Fruit fly (Drosophila melanogaster) whole organism, embryonic: ENCODE data around the gene CstF50.
A peak's percentile ranks its signal among the peaks of the same experiment; 100 is the strongest.

Experiments
- Adf1 ChIP-seq: fragments of 200-800 bp; sonication (Bioruptor generic); IDR thresholded peaks from 2 replicates; pipeline ENCODE4 v1.3.6; 2022; ENCODE audit warnings: missing biosample characterization, missing genetic modification characterization
- Asciz ChIP-seq: fragments of 200-800 bp; sonication (Bioruptor generic); optimal IDR thresholded peaks from 2 replicates; lab custom pipeline; 2017; ENCODE audit warnings: missing biosample characterization, mild to moderate bottlenecking, missing genetic modification characterization, missing genetic modification reagents
- CG10366 ChIP-seq: fragments of 200-800 bp; sonication (Bioruptor generic); IDR thresholded peaks from 2 replicates; pipeline ENCODE4 v1.3.6; 2022; ENCODE audit warnings: missing biosample characterization, missing genetic modification characterization
- CG12155 ChIP-seq: fragments of 200-800 bp; sonication (Bioruptor generic); optimal IDR thresholded peaks from 3 replicates; lab custom pipeline; 2016; ENCODE audit warnings: missing biosample characterization, missing genetic modification characterization
- CG13287 ChIP-seq: fragments of 200-800 bp; sonication (Bioruptor generic); IDR thresholded peaks from 2 replicates; pipeline ENCODE4 v1.3.6; 2022; ENCODE audit warnings: missing biosample characterization, missing genetic modification characterization; ENCODE audit not compliant: partially characterized antibody
- CG15479 ChIP-seq: fragments of 200-800 bp; sonication (Bioruptor generic); optimal IDR thresholded peaks from 3 replicates; lab custom pipeline; 2019; ENCODE audit warnings: missing biosample characterization, mild to moderate bottlenecking, missing genetic modification characterization, moderate library complexity
- CG16863 ChIP-seq: fragments of 200-800 bp; sonication (Bioruptor generic); optimal IDR thresholded peaks from 3 replicates; lab custom pipeline; 2016; ENCODE audit warnings: missing biosample characterization, missing genetic modification characterization
- CG18764 ChIP-seq: fragments of 200-800 bp; sonication (Bioruptor generic); optimal IDR thresholded peaks from 3 replicates; lab custom pipeline; 2016; ENCODE audit warnings: missing biosample characterization, missing genetic modification characterization
- CG32532 ChIP-seq: fragments of 200-800 bp; sonication (Bioruptor generic); IDR thresholded peaks from 2 replicates; pipeline ENCODE4 v1.3.6; 2022; ENCODE audit warnings: missing biosample characterization, missing genetic modification characterization
- CG33213 ChIP-seq: fragments of 200-800 bp; sonication (Bioruptor generic); optimal IDR thresholded peaks from 3 replicates; lab custom pipeline; 2016; ENCODE audit warnings: missing biosample characterization, missing genetic modification characterization
- CG34224 ChIP-seq: fragments of 200-800 bp; sonication (Bioruptor generic); IDR thresholded peaks from 3 replicates; pipeline ENCODE4 v1.3.6; 2022; ENCODE audit warnings: missing biosample characterization, missing genetic modification characterization; ENCODE audit not compliant: partially characterized antibody
- CG42726 ChIP-seq: fragments of 200-800 bp; sonication (Bioruptor generic); IDR thresholded peaks from 2 replicates; pipeline ENCODE4 v1.3.6; 2022; ENCODE audit warnings: missing biosample characterization, missing genetic modification characterization; ENCODE audit not compliant: partially characterized antibody
- CG7556 ChIP-seq: fragments of 200-800 bp; sonication (Bioruptor generic); optimal IDR thresholded peaks from 2 replicates; lab custom pipeline; 2017; ENCODE audit warnings: missing biosample characterization, mild to moderate bottlenecking, missing genetic modification characterization
- Dad ChIP-seq: fragments of 200-800 bp; sonication (Bioruptor generic); optimal IDR thresholded peaks from 3 replicates; lab custom pipeline; 2016; ENCODE audit warnings: missing biosample characterization, missing genetic modification characterization
- Deaf1 ChIP-seq: fragments of 200-800 bp; optimal IDR thresholded peaks from 3 replicates; lab custom pipeline; 2019; ENCODE audit warnings: missing biosample characterization, mild to moderate bottlenecking, missing genetic modification characterization, moderate library complexity
- HLHmδ ChIP-seq: fragments of 200-800 bp; sonication (Bioruptor generic); optimal IDR thresholded peaks from 2 replicates; lab custom pipeline; 2018; ENCODE audit warnings: missing biosample characterization, mild to moderate bottlenecking, missing genetic modification characterization, moderate library complexity
- Hr78 ChIP-seq, 2 experiments: fragments of 200-800 bp in 1 of 2; fragments of >200 bp in 1 of 2; sonication (Bioruptor generic) in 1 of 2; optimal IDR thresholded peaks; 2 replicates each; lab custom pipeline; 2017 to 2019; ENCODE audit warnings: missing biosample characterization in 2 of 2, missing genetic modification characterization in 2 of 2, mild to moderate bottlenecking in 1 of 2, moderate library complexity in 1 of 2
- Hsf ChIP-seq: fragments of 200-800 bp; sonication (Bioruptor generic); optimal IDR thresholded peaks from 3 replicates; lab custom pipeline; 2016; ENCODE audit warnings: missing biosample characterization, missing genetic modification characterization
- Jarid2 ChIP-seq: fragments of 200-800 bp; sonication (Bioruptor generic); optimal IDR thresholded peaks from 3 replicates; lab custom pipeline; 2017; ENCODE audit warnings: mild to moderate bottlenecking, missing biosample characterization, missing genetic modification reagents, missing genetic modification characterization
- Med ChIP-seq: fragments of 200-800 bp; sonication (Bioruptor generic); peaks from one replicate; lab custom pipeline; 2016; ENCODE audit warnings: missing biosample characterization, missing genetic modification characterization, mild to moderate bottlenecking, inconsistent platforms, moderate library complexity
- Nf-YB ChIP-seq: fragments of 200-800 bp; sonication (Bioruptor generic); optimal IDR thresholded peaks from 3 replicates; lab custom pipeline; 2019; ENCODE audit warnings: missing biosample characterization, mild to moderate bottlenecking, missing genetic modification characterization, moderate library complexity
- Trl ChIP-seq, 3 experiments: fragments of >200 bp in 2 of 3; fragments of 200-800 bp in 1 of 3; sonication (Bioruptor generic) in 1 of 3; optimal IDR thresholded peaks; 2 replicates in 1 of 3; 3 replicates in 2 of 3; lab custom pipeline; 2016 to 2017; ENCODE audit warnings: missing biosample characterization in 1 of 3, missing genetic modification characterization in 1 of 3
- Usf ChIP-seq: fragments of 200-800 bp; sonication (Bioruptor generic); optimal IDR thresholded peaks from 2 replicates; lab custom pipeline; 2017; ENCODE audit warnings: missing genotype, missing biosample characterization, missing genetic modification characterization
- ara ChIP-seq: fragments of 200-800 bp; sonication (Bioruptor generic); IDR thresholded peaks from 2 replicates; pipeline ENCODE4 v1.3.6; 2022; ENCODE audit warnings: missing biosample characterization, missing genetic modification characterization
- bbx ChIP-seq: fragments of 200-800 bp; sonication (Bioruptor generic); IDR thresholded peaks from 2 replicates; pipeline ENCODE4 v1.3.6; 2022; ENCODE audit warnings: missing biosample characterization, missing genetic modification characterization; ENCODE audit not compliant: partially characterized antibody
- cg ChIP-seq: fragments of 200-800 bp; sonication (Bioruptor generic); optimal IDR thresholded peaks from 3 replicates; lab custom pipeline; 2019; ENCODE audit warnings: missing biosample characterization, mild to moderate bottlenecking, missing genetic modification characterization, moderate library complexity
- chinmo ChIP-seq: fragments of 200-800 bp; sonication (Bioruptor generic); IDR thresholded peaks from 4 replicates; pipeline ENCODE4 v1.3.6; 2022; ENCODE audit warnings: missing biosample characterization, missing genetic modification characterization; ENCODE audit not compliant: partially characterized antibody
- corto ChIP-seq: fragments of 200-800 bp; sonication (Bioruptor generic); optimal IDR thresholded peaks from 2 replicates; lab custom pipeline; 2016; ENCODE audit warnings: missing biosample characterization, mild to moderate bottlenecking, missing genetic modification characterization, moderate library complexity
- crol ChIP-seq: fragments of 200-800 bp; sonication (Bioruptor generic); IDR thresholded peaks from 2 replicates; pipeline ENCODE4 v1.3.6; 2022; ENCODE audit warnings: missing biosample characterization, missing genetic modification characterization
- dmrt99B ChIP-seq: fragments of 200-800 bp; sonication (Bioruptor generic); optimal IDR thresholded peaks from 2 replicates; lab custom pipeline; 2018; ENCODE audit warnings: missing biosample characterization, mild to moderate bottlenecking, missing genetic modification characterization, moderate library complexity
- fd3F ChIP-seq: fragments of 200-800 bp; sonication (Bioruptor generic); optimal IDR thresholded peaks from 2 replicates; lab custom pipeline; 2018; ENCODE audit warnings: missing biosample characterization, mild to moderate bottlenecking, missing genetic modification characterization, moderate library complexity
- fd64A ChIP-seq: fragments of 200-800 bp; sonication (Bioruptor generic); optimal IDR thresholded peaks from 3 replicates; lab custom pipeline; 2018; ENCODE audit warnings: missing biosample characterization, mild to moderate bottlenecking, missing genetic modification characterization
- her ChIP-seq: fragments of 200-800 bp; sonication (Bioruptor generic); optimal IDR thresholded peaks from 2 replicates; lab custom pipeline; 2016; ENCODE audit warnings: missing biosample characterization, missing genetic modification characterization
- kah ChIP-seq: fragments of 200-800 bp; sonication (Bioruptor generic); optimal IDR thresholded peaks from 2 replicates; lab custom pipeline; 2018; ENCODE audit warnings: missing biosample characterization, mild to moderate bottlenecking, missing genetic modification characterization
- kni ChIP-seq: fragments of 200-800 bp; sonication (Bioruptor generic); optimal IDR thresholded peaks from 3 replicates; lab custom pipeline; 2017; ENCODE audit warnings: mild to moderate bottlenecking, missing biosample characterization, missing genetic modification reagents, missing genetic modification characterization
- lab ChIP-seq: fragments of 200-800 bp; sonication (Bioruptor generic); optimal IDR thresholded peaks from 3 replicates; lab custom pipeline; 2017; ENCODE audit warnings: missing biosample characterization, missing genetic modification characterization, mild to moderate bottlenecking, moderate library complexity, missing genetic modification reagents
- lbe ChIP-seq: fragments of 200-800 bp; sonication (Bioruptor generic); optimal IDR thresholded peaks from 2 replicates; lab custom pipeline; 2016; ENCODE audit warnings: missing biosample characterization, mild to moderate bottlenecking, missing genetic modification characterization
- nmo ChIP-seq: fragments of 200-800 bp; sonication (Bioruptor generic); optimal IDR thresholded peaks from 2 replicates; lab custom pipeline; 2018; ENCODE audit warnings: missing biosample characterization, mild to moderate bottlenecking, missing genetic modification characterization, moderate library complexity
- nom ChIP-seq: fragments of 200-800 bp; sonication (Bioruptor generic); optimal IDR thresholded peaks from 2 replicates; lab custom pipeline; 2017; ENCODE audit warnings: missing biosample characterization, missing genetic modification characterization, mild to moderate bottlenecking, moderate library complexity, missing genetic modification reagents
- otp ChIP-seq: fragments of 200-800 bp; sonication (Bioruptor generic); IDR thresholded peaks from 3 replicates; pipeline ENCODE4, ENCODE4 v1.3.6; 2022; ENCODE audit warnings: missing biosample characterization, missing genetic modification characterization
- pum ChIP-seq: fragments of 200-800 bp; sonication (Bioruptor generic); optimal IDR thresholded peaks from 2 replicates; lab custom pipeline; 2016; ENCODE audit warnings: missing biosample characterization, missing genetic modification characterization
- sens ChIP-seq: fragments of 200-800 bp; sonication (Bioruptor generic); peaks from one replicate; lab custom pipeline; 2016; ENCODE audit warnings: missing biosample characterization, missing genetic modification characterization
- seq ChIP-seq: fragments of 200-800 bp; sonication (Bioruptor generic); IDR thresholded peaks from 2 replicates; pipeline ENCODE4 v1.3.6; 2022; ENCODE audit warnings: missing biosample characterization, missing genetic modification characterization
- unc-4 ChIP-seq: fragments of 200-800 bp; sonication (Bioruptor generic); IDR thresholded peaks from 2 replicates; pipeline ENCODE4 v1.3.6; 2022; ENCODE audit warnings: missing biosample characterization, missing genetic modification characterization; ENCODE audit not compliant: partially characterized antibody
- vvl ChIP-seq: fragments of 200-800 bp; sonication (Bioruptor generic); IDR thresholded peaks from 2 replicates; pipeline ENCODE4 v1.3.6; 2022; ENCODE audit warnings: missing biosample characterization, missing genetic modification characterization

The CstF50 gene

dm6 chr3R:31713306-31714123 is 23.2 kb downstream of the CstF50 start, which contains the start of gene ttk (continued):
- TF ChIP-seq kah (GFP tag; lab: Kevin White, UChicago) (peak; percentile 8), Adf1 (peak; percentile 78), CG33213 (GFP tag; lab: Kevin White, UChicago) (no peak), seq (GFP tag; lab: Robert Waterston, UW) (peak; percentile 36; the same call in 1 of the 2 replicates), CG32532 (GFP tag; lab: Robert Waterston, UW) (peak; percentile 56; the same call in 1 of the 2 replicates), cg (peak; percentile 45), Asciz (no peak), Hsf (GFP tag; lab: Kevin White, UChicago) (no peak), Usf (GFP tag; lab: Kevin White, UChicago) (no peak), CG15479 (GFP tag; lab: Kevin White, UChicago) (peak; percentile 23), her (GFP tag; lab: Kevin White, UChicago) (no peak), vvl (GFP tag; lab: Robert Waterston, UW) (peak; percentile 35; the same call in 1 of the 2 replicates), chinmo (peak; percentile 74; the same call in 2 of the 4 replicates), kni (GFP tag; lab: Kevin White, UChicago) (peak; percentile 94), Med (peak; percentile 72), fd64A (GFP tag; lab: Kevin White, UChicago) (peak; percentile 13), crol (GFP tag; lab: Robert Waterston, UW) (peak; percentile 96), Nf-YB (GFP tag; lab: Kevin White, UChicago) (peak; percentile 0), Dad (GFP tag; lab: Kevin White, UChicago) (peak; percentile 3), bbx (GFP tag; lab: Robert Waterston, UW) (0 out of 2 replicates have a peak, but pooled peaks have one; percentile 22), nmo (GFP tag; lab: Kevin White, UChicago) (no peak), nom (GFP tag; lab: Kevin White, UChicago) (peak; percentile 68), ara (GFP tag; lab: Robert Waterston, UW) (peak; percentile 13; the same call in 1 of the 2 replicates), CG12155 (GFP tag; lab: Kevin White, UChicago) (no peak), Trl (optimal IDR thresholded peaks at IDR 0.05; lab: Kevin White, UChicago) (peak; percentile 95 to 97), Trl (GFP tag; optimal IDR thresholded peaks at IDR 0.05; lab: Kevin White, UChicago) (peak; percentile 41), pum (GFP tag; lab: Kevin White, UChicago) (no peak), corto (GFP tag; lab: Kevin White, UChicago) (peak; percentile 64), unc-4 (peak; percentile 44), CG34224 (GFP tag; lab: Robert Waterston, UW) (peak; percentile 46; the same call in 1 of the 3 replicates), CG13287 (GFP tag; lab: Robert Waterston, UW) (peak; percentile 53), CG42726 (GFP tag; lab: Robert Waterston, UW) (0 out of 2 replicates have a peak, but pooled peaks have one; percentile 14), fd3F (GFP tag; lab: Kevin White, UChicago) (no peak), lbe (GFP tag; lab: Kevin White, UChicago) (peak; percentile 48), CG16863 (GFP tag; lab: Kevin White, UChicago) (no peak), CG18764 (GFP tag; lab: Kevin White, UChicago) (no peak), sens (GFP tag; lab: Kevin White, UChicago) (peak; percentile 87), lab (peak; percentile 2), Hr78 (GFP tag; optimal IDR thresholded peaks at IDR 0.05; lab: Kevin White, UChicago) (peak in 1 of 2 experiments; percentile 97), Deaf1 (tag; lab: Kevin White, UChicago) (peak; percentile 87), dmrt99B (tag; lab: Kevin White, UChicago) (peak; percentile 13), CG10366 (GFP tag; lab: Robert Waterston, UW) (no peak), HLHmδ (GFP tag; lab: Kevin White, UChicago) (peak; percentile 9), Jarid2 (GFP tag; lab: Kevin White, UChicago) (peak; percentile 54), CG7556 (GFP tag; lab: Kevin White, UChicago) (no peak), otp (no peak)
